Worm (Caenorhabditis elegans) whole organism, late embryonic: Measurements from ENCODE around the gene nlp-6.

Experiments
- C38D4.7 ChIP-seq: fragments of 200-800 bp; sonication (Bioruptor generic); optimal IDR thresholded peaks from 2 replicates; lab custom pipeline; 2018; ENCODE audit warnings: mild to moderate bottlenecking, missing genetic modification characterization, moderate library complexity, missing compliant biosample characterization
- T23F11.4 ChIP-seq: fragments of 200-800 bp; sonication (Bioruptor generic); optimal IDR thresholded peaks from 2 replicates; lab custom pipeline; 2018; ENCODE audit warnings: mild to moderate bottlenecking, missing genetic modification characterization, missing compliant biosample characterization
- Y22D7AL.16 ChIP-seq: sonication (generic microtip); optimal IDR thresholded peaks from 2 replicates; lab custom pipeline; 2016; ENCODE audit warnings: missing genetic modification characterization, missing compliant biosample characterization
- ahr-1 ChIP-seq: sonication (generic microtip); optimal IDR thresholded peaks from 2 replicates; lab custom pipeline; 2016; ENCODE audit warnings: missing genetic modification characterization, missing compliant biosample characterization
- ama-1 ChIP-seq: fragments of 150-350 bp; optimal IDR thresholded peaks from 2 replicates; lab custom pipeline; 2014
- ceh-14 ChIP-seq: sonication (generic microtip); optimal IDR thresholded peaks from 2 replicates; lab custom pipeline; 2016; ENCODE audit warnings: missing genotype, missing genetic modification characterization, missing compliant biosample characterization
- ceh-19 ChIP-seq: fragments of 200-800 bp; sonication (Bioruptor generic); optimal IDR thresholded peaks from 2 replicates; lab custom pipeline; 2018; ENCODE audit warnings: mild to moderate bottlenecking, missing genetic modification characterization, missing compliant biosample characterization
- ceh-22 ChIP-seq: sonication (generic microtip); optimal IDR thresholded peaks from 2 replicates; lab custom pipeline; 2017; ENCODE audit warnings: missing biosample characterization, missing genetic modification characterization
- ceh-24 ChIP-seq: sonication (generic microtip); optimal IDR thresholded peaks from 2 replicates; lab custom pipeline; 2016; ENCODE audit warnings: mild to moderate bottlenecking, missing genetic modification characterization, missing compliant biosample characterization
- ceh-30 ChIP-seq: fragments of 150-350 bp; optimal IDR thresholded peaks from 2 replicates; lab custom pipeline; 2014; ENCODE audit warnings: missing biosample characterization, missing genetic modification characterization
- ceh-34 ChIP-seq: sonication (generic microtip); optimal IDR thresholded peaks from 2 replicates; lab custom pipeline; 2016; ENCODE audit warnings: mild to moderate bottlenecking, missing genetic modification characterization, missing compliant biosample characterization
- ceh-9 ChIP-seq: sonication (generic microtip); optimal IDR thresholded peaks from 2 replicates; lab custom pipeline; 2016; ENCODE audit warnings: mild to moderate bottlenecking, missing genetic modification characterization, inconsistent platforms, missing compliant biosample characterization
- elt-2 ChIP-seq: sonication (generic microtip); optimal IDR thresholded peaks from 2 replicates; lab custom pipeline; 2016; ENCODE audit warnings: missing genetic modification reagents, missing genetic modification characterization, missing compliant biosample characterization
- eyg-1 ChIP-seq: sonication (generic microtip); optimal IDR thresholded peaks from 2 replicates; lab custom pipeline; 2016; ENCODE audit warnings: missing genotype, missing genetic modification characterization, missing compliant biosample characterization
- fax-1 ChIP-seq: sonication (generic microtip); optimal IDR thresholded peaks from 2 replicates; lab custom pipeline; 2016; ENCODE audit warnings: missing genotype, missing genetic modification characterization, missing compliant biosample characterization
- fkh-10 ChIP-seq: fragments of 150-350 bp; optimal IDR thresholded peaks from 2 replicates; lab custom pipeline; 2014; ENCODE audit warnings: missing biosample characterization, missing genetic modification reagents, missing genetic modification characterization
- gmeb-2 ChIP-seq: sonication (generic microtip); optimal IDR thresholded peaks from 2 replicates; lab custom pipeline; 2016; ENCODE audit warnings: missing genetic modification characterization, inconsistent platforms, missing compliant biosample characterization
- hlh-15 ChIP-seq: sonication (generic microtip); optimal IDR thresholded peaks from 2 replicates; lab custom pipeline; 2016; ENCODE audit warnings: missing genetic modification characterization, missing compliant biosample characterization
- hlh-6 ChIP-seq: sonication (generic microtip); optimal IDR thresholded peaks from 2 replicates; lab custom pipeline; 2016; ENCODE audit warnings: missing genotype, missing genetic modification characterization, missing compliant biosample characterization
- hlh-8 ChIP-seq: sonication (generic microtip); optimal IDR thresholded peaks from 2 replicates; lab custom pipeline; 2016; ENCODE audit warnings: missing genotype, missing genetic modification characterization, missing compliant biosample characterization
- lim-6 ChIP-seq: sonication (generic microtip); optimal IDR thresholded peaks from 2 replicates; lab custom pipeline; 2016; ENCODE audit warnings: missing genetic modification characterization, missing compliant biosample characterization
- mec-3 ChIP-seq: sonication (generic microtip); optimal IDR thresholded peaks from 2 replicates; lab custom pipeline; 2016; ENCODE audit warnings: borderline replicate concordance, missing genetic modification characterization, missing compliant biosample characterization
- nhr-11 ChIP-seq: fragments of 150-350 bp; optimal IDR thresholded peaks from 2 replicates; lab custom pipeline; 2014; ENCODE audit warnings: missing biosample characterization, missing genetic modification characterization
- nhr-232 ChIP-seq: sonication (generic microtip); optimal IDR thresholded peaks from 2 replicates; lab custom pipeline; 2016; ENCODE audit warnings: missing genetic modification characterization, missing compliant biosample characterization
- npax-4 ChIP-seq: sonication (generic microtip); optimal IDR thresholded peaks from 2 replicates; lab custom pipeline; 2016; ENCODE audit warnings: missing genetic modification characterization, missing compliant biosample characterization
- odd-2 ChIP-seq: sonication (generic microtip); optimal IDR thresholded peaks from 2 replicates; lab custom pipeline; 2017; ENCODE audit warnings: antibody characterized with exemption, mild to moderate bottlenecking, missing genetic modification characterization, missing compliant biosample characterization
- pag-3 ChIP-seq: sonication (generic microtip); optimal IDR thresholded peaks from 2 replicates; lab custom pipeline; 2016; ENCODE audit warnings: missing compliant biosample characterization, missing genetic modification characterization, borderline replicate concordance
- pat-9 ChIP-seq: fragments of 200-800 bp; sonication (Bioruptor generic); optimal IDR thresholded peaks from 2 replicates; lab custom pipeline; 2018; ENCODE audit warnings: mild to moderate bottlenecking, missing genetic modification characterization, moderate library complexity, missing compliant biosample characterization
- pqm-1 ChIP-seq: sonication (generic microtip); optimal IDR thresholded peaks from 2 replicates; lab custom pipeline; 2016; ENCODE audit warnings: missing genetic modification characterization, missing compliant biosample characterization
- pros-1 ChIP-seq: fragments of 150-350 bp; optimal IDR thresholded peaks from 2 replicates; lab custom pipeline; 2014; ENCODE audit warnings: missing biosample characterization, missing genetic modification reagents, missing genetic modification characterization
- sox-2 ChIP-seq: fragments of 200-800 bp; sonication (Bioruptor generic); IDR thresholded peaks from 2 replicates; pipeline ENCODE4 v1.3.6; 2022; ENCODE audit warnings: missing genetic modification reagents, missing genetic modification characterization, missing compliant biosample characterization
- tbx-2 ChIP-seq: sonication (generic microtip); optimal IDR thresholded peaks from 2 replicates; lab custom pipeline; 2016; ENCODE audit warnings: missing genetic modification characterization, missing compliant biosample characterization
- unc-86 ChIP-seq: sonication (generic microtip); optimal IDR thresholded peaks from 2 replicates; lab custom pipeline; 2016; ENCODE audit warnings: missing genetic modification characterization, missing compliant biosample characterization
- zip-5 ChIP-seq: sonication (generic microtip); optimal IDR thresholded peaks from 2 replicates; lab custom pipeline; 2016; ENCODE audit warnings: missing genetic modification characterization, missing compliant biosample characterization
- ztf-16 ChIP-seq: sonication (generic microtip); optimal IDR thresholded peaks from 2 replicates; lab custom pipeline; 2017; ENCODE audit warnings: missing genetic modification characterization, missing compliant biosample characterization

Gene nlp-6

ce11 chrX:17682280-17682679 lies 20.0 kb downstream of the nlp-6 start:
- TF ChIP-seq ceh-14 (tag; lab: Kevin White, UChicago): no peak
- TF ChIP-seq fkh-10 (GFP tag; lab: Kevin White, UChicago): no peak
- TF ChIP-seq ceh-34 (tag; lab: Kevin White, UChicago): no peak
- TF ChIP-seq hlh-15 (tag; lab: Kevin White, UChicago): no peak
- no peak for TF ChIP-seq odd-2
- TF ChIP-seq C38D4.7 (GFP tag; lab: Kevin White, UChicago): no peak
- no peak for TF ChIP-seq ceh-24
- no peak for TF ChIP-seq pqm-1 (tag; lab: Kevin White, UChicago)
- TF ChIP-seq gmeb-2 (tag; lab: Kevin White, UChicago): no peak

DNA sequence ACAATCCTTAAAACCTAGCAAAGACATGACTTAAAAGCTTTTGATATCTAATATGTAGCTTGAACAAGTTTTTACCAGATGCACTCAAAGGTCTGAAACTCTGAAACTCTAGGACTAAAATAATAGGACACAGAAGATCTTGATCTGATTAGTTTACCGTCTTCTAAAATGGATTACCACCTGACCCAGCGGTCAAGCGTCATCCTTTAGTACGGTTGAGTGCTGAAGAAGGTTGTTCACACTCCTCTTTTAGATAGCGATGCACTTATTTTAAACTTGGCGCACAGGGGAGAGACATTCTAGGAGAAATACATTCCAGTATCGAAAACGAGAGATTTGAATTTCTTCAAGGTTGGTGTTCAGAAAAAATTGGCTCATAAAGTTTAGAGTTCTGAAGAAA lies 21.5 kb downstream of the nlp-6 start:
- TF ChIP-seq fax-1 (tag; lab: Kevin White, UChicago) (no peak), ama-1 (lab: Kevin White, UChicago) (no peak), eyg-1 (tag; lab: Kevin White, UChicago) (no peak)

- TF ChIP-seq Y22D7AL.16: no peak
- TF ChIP-seq mec-3 (tag; lab: Kevin White, UChicago): no peak
- TF ChIP-seq pag-3 (tag; lab: Kevin White, UChicago): no peak
- no peak for TF ChIP-seq lim-6 (tag; lab: Kevin White, UChicago)
- TF ChIP-seq pqm-1 (tag; lab: Kevin White, UChicago): no peak
- TF ChIP-seq ceh-9 (tag; lab: Kevin White, UChicago): no peak
- no peak for TF ChIP-seq ahr-1 (tag; lab: Kevin White, UChicago)
- no peak for TF ChIP-seq C38D4.7 (GFP tag; lab: Kevin White, UChicago)
- TF ChIP-seq ceh-19: no peak
- no peak for TF ChIP-seq ceh-22
- TF ChIP-seq ztf-16: no peak
- TF ChIP-seq sox-2 (GFP tag; lab: Robert Waterston, UW): no peak
- no peak for TF ChIP-seq hlh-15 (tag; lab: Kevin White, UChicago)
- no peak for TF ChIP-seq zip-5 (tag; lab: Kevin White, UChicago)
- TF ChIP-seq hlh-6: no peak
- TF ChIP-seq fax-1 (tag; lab: Kevin White, UChicago): no peak
These were observed 22.5 kb downstream of the nlp-6 start, which contains the start of gene T23E7.6 for ce11 chrX:17684767-17685166. Gene T23E7.6 (minus strand): TSS chrX:17684811.

- TF ChIP-seq tbx-2 (no peak), nhr-11 (tag; lab: Kevin White, UChicago) (no peak), ceh-19 (no peak), ztf-16 (no peak), Y22D7AL.16 (no peak), pat-9 (tag; lab: Kevin White, UChicago) (no peak), ceh-30 (no peak), odd-2 (no peak), zip-5 (tag; lab: Kevin White, UChicago) (no peak), mec-3 (tag; lab: Kevin White, UChicago) (no peak), pros-1 (tag; lab: Kevin White, UChicago) (no peak), T23F11.4 (GFP tag; lab: Kevin White, UChicago) (no peak), fkh-10 (GFP tag; lab: Kevin White, UChicago) (no peak), elt-2 (tag; lab: Kevin White, UChicago) (no peak), hlh-8 (tag; lab: Kevin White, UChicago) (no peak), nhr-232 (tag; lab: Kevin White, UChicago) (no peak), unc-86 (tag; lab: Kevin White, UChicago) (no peak), npax-4 (tag; lab: Kevin White, UChicago) (no peak)
These were observed 23.7 kb downstream of the nlp-6 start for ce11 chrX:17685959-17686358.
